Fruit fly (Drosophila melanogaster) whole organism, embryonic: ENCODE measurements around the gene CG14006.

Source experiments
- CG10366 ChIP-seq: fragments of 200-800 bp; sonication (Bioruptor generic); IDR thresholded peaks from 2 replicates; pipeline ENCODE4 v1.3.6; 2022; ENCODE audit warnings: missing biosample characterization, missing genetic modification characterization
- CG11085 ChIP-seq: fragments of 200-800 bp; sonication (Bioruptor generic); IDR thresholded peaks from 2 replicates; pipeline ENCODE4 v1.3.6; 2022; ENCODE audit warnings: missing biosample characterization, missing genetic modification characterization
- CG11093 ChIP-seq: fragments of 200-800 bp; sonication (Bioruptor generic); IDR thresholded peaks from 3 replicates; pipeline ENCODE4 v1.3.6; 2022; ENCODE audit warnings: missing biosample characterization, missing genetic modification characterization
- CG11723 ChIP-seq: fragments of 200-800 bp; sonication (Bioruptor generic); optimal IDR thresholded peaks from 2 replicates; lab custom pipeline; 2017; ENCODE audit warnings: missing biosample characterization, mild to moderate bottlenecking, missing genetic modification characterization
- CG13296 ChIP-seq: fragments of 200-800 bp; sonication (Bioruptor generic); optimal IDR thresholded peaks from 3 replicates; lab custom pipeline; 2018; ENCODE audit warnings: missing biosample characterization, mild to moderate bottlenecking, missing genetic modification characterization
- CG17385 ChIP-seq: fragments of 200-800 bp; sonication (Bioruptor generic); optimal IDR thresholded peaks from 3 replicates; lab custom pipeline; 2018; ENCODE audit warnings: missing biosample characterization, mild to moderate bottlenecking, missing genetic modification characterization
- CG17612 ChIP-seq: fragments of 200-800 bp; sonication (Bioruptor generic); IDR thresholded peaks from 2 replicates; pipeline ENCODE4 v1.3.6; 2022; ENCODE audit warnings: missing biosample characterization, missing genetic modification characterization
- CG17829 ChIP-seq: fragments of 200-800 bp; optimal IDR thresholded peaks from 2 replicates; lab custom pipeline; 2019; ENCODE audit warnings: missing biosample characterization, mild to moderate bottlenecking, missing genetic modification characterization, moderate library complexity
- CG1792 ChIP-seq: fragments of 200-800 bp; sonication (Bioruptor generic); optimal IDR thresholded peaks from 2 replicates; lab custom pipeline; 2016; ENCODE audit warnings: missing biosample characterization, missing genetic modification characterization
- CG30020 ChIP-seq: fragments of 200-800 bp; optimal IDR thresholded peaks from 2 replicates; lab custom pipeline; 2019; ENCODE audit warnings: missing biosample characterization, mild to moderate bottlenecking, missing genetic modification characterization, moderate library complexity
- CG30403 ChIP-seq: fragments of 200-800 bp; sonication (Bioruptor generic); optimal IDR thresholded peaks from 3 replicates; lab custom pipeline; 2016; ENCODE audit warnings: missing biosample characterization, missing genetic modification characterization
- CG33213 ChIP-seq: fragments of 200-800 bp; sonication (Bioruptor generic); optimal IDR thresholded peaks from 3 replicates; lab custom pipeline; 2016; ENCODE audit warnings: missing biosample characterization, missing genetic modification characterization
- CG33557 ChIP-seq: fragments of 200-800 bp; sonication (Bioruptor generic); optimal IDR thresholded peaks from 2 replicates; lab custom pipeline; 2019; ENCODE audit warnings: missing biosample characterization, mild to moderate bottlenecking, missing genetic modification characterization, moderate library complexity
- CG3726 ChIP-seq: fragments of 200-800 bp; sonication (Bioruptor generic); IDR thresholded peaks from 3 replicates; pipeline ENCODE4, ENCODE4 v1.3.6; 2022; ENCODE audit warnings: missing biosample characterization, missing genetic modification characterization
- CG6175 ChIP-seq: fragments of 200-800 bp; sonication (Bioruptor generic); IDR thresholded peaks from 3 replicates; pipeline ENCODE4 v1.3.6; 2022; ENCODE audit warnings: missing biosample characterization, missing genetic modification characterization
- CG6272 ChIP-seq: fragments of 200-800 bp; sonication (Bioruptor generic); IDR thresholded peaks from 2 replicates; pipeline ENCODE4 v1.3.6; 2022; ENCODE audit warnings: missing biosample characterization, missing genetic modification characterization
- CG6791 ChIP-seq: fragments of 200-800 bp; sonication (Bioruptor generic); IDR thresholded peaks from 3 replicates; pipeline ENCODE4 v1.3.6; 2022; ENCODE audit warnings: missing biosample characterization, missing genetic modification characterization; ENCODE audit not compliant: partially characterized antibody
- CG8359 ChIP-seq: fragments of 200-800 bp; sonication (Bioruptor generic); optimal IDR thresholded peaks from 2 replicates; lab custom pipeline; 2017; ENCODE audit warnings: missing biosample characterization, mild to moderate bottlenecking, missing genetic modification characterization, borderline replicate concordance
- CG9797 ChIP-seq: fragments of 200-800 bp; sonication (Bioruptor generic); optimal IDR thresholded peaks from 3 replicates; lab custom pipeline; 2018; ENCODE audit warnings: missing biosample characterization, mild to moderate bottlenecking, missing genetic modification characterization
- CG9817 ChIP-seq: fragments of 200-800 bp; sonication (Bioruptor generic); optimal IDR thresholded peaks from 2 replicates; lab custom pipeline; 2018; ENCODE audit warnings: missing biosample characterization, mild to moderate bottlenecking, missing genetic modification characterization, moderate library complexity
- CHES-1-like ChIP-seq: fragments of 200-800 bp; sonication (Bioruptor generic); optimal IDR thresholded peaks from 2 replicates; lab custom pipeline; 2016; ENCODE audit warnings: missing biosample characterization, missing genetic modification characterization
- D19A ChIP-seq: fragments of 200-800 bp; optimal IDR thresholded peaks from 3 replicates; lab custom pipeline; 2019; ENCODE audit warnings: missing biosample characterization, mild to moderate bottlenecking, missing genetic modification characterization, moderate library complexity
- Dref ChIP-seq: fragments of 200-800 bp; sonication (Bioruptor generic); IDR thresholded peaks from 2 replicates; pipeline ENCODE4 v1.3.6; 2022; ENCODE audit warnings: missing biosample characterization, missing genetic modification characterization
- Drgx ChIP-seq: fragments of 200-800 bp; sonication (Bioruptor generic); IDR thresholded peaks from 2 replicates; pipeline ENCODE4 v1.3.6; 2022; ENCODE audit warnings: missing biosample characterization, missing genetic modification characterization
- Hr39 ChIP-seq: fragments of >200 bp; optimal IDR thresholded peaks from 2 replicates; lab custom pipeline; 2017
- Mad ChIP-seq: fragments of 200-800 bp; sonication (Bioruptor generic); optimal IDR thresholded peaks from 2 replicates; lab custom pipeline; 2016; ENCODE audit warnings: missing biosample characterization, missing genetic modification characterization
- Max ChIP-seq: fragments of 200-800 bp; sonication (Bioruptor generic); optimal IDR thresholded peaks from 2 replicates; lab custom pipeline; 2016; ENCODE audit warnings: missing biosample characterization, mild to moderate bottlenecking, missing genetic modification characterization
- Med ChIP-seq: fragments of 200-800 bp; sonication (Bioruptor generic); peaks from one replicate; lab custom pipeline; 2016; ENCODE audit warnings: missing biosample characterization, missing genetic modification characterization, mild to moderate bottlenecking, inconsistent platforms, moderate library complexity
- Myb ChIP-seq: fragments of 200-800 bp; sonication (Bioruptor generic); optimal IDR thresholded peaks from 2 replicates; lab custom pipeline; 2016; ENCODE audit warnings: missing biosample characterization, missing genetic modification characterization
- NfI ChIP-seq: fragments of 200-800 bp; sonication (Bioruptor generic); optimal IDR thresholded peaks from 3 replicates; lab custom pipeline; 2018; ENCODE audit warnings: missing biosample characterization, mild to moderate bottlenecking, missing genetic modification characterization, moderate library complexity
- Opbp ChIP-seq: fragments of 200-800 bp; sonication (Bioruptor generic); IDR thresholded peaks from 3 replicates; pipeline ENCODE4 v1.3.6; 2022; ENCODE audit warnings: missing biosample characterization, missing genetic modification characterization; ENCODE audit not compliant: partially characterized antibody
- Pdp1 ChIP-seq, 2 experiments: fragments of 200-800 bp; sonication (Bioruptor generic); optimal IDR thresholded peaks; 3 replicates each; lab custom pipeline; 2016; ENCODE audit warnings: missing biosample characterization in 2 of 2, missing genetic modification characterization in 2 of 2, mild to moderate bottlenecking in 1 of 2, moderate library complexity in 1 of 2
- ab ChIP-seq: fragments of 200-800 bp; sonication (Bioruptor generic); optimal IDR thresholded peaks from 2 replicates; lab custom pipeline; 2016; ENCODE audit warnings: missing biosample characterization, missing genetic modification characterization
- cato ChIP-seq: fragments of 200-800 bp; sonication (Bioruptor generic); optimal IDR thresholded peaks from 2 replicates; lab custom pipeline; 2016; ENCODE audit warnings: missing biosample characterization, missing genetic modification characterization, borderline replicate concordance
- ems ChIP-seq: fragments of 200-800 bp; sonication (Bioruptor generic); optimal IDR thresholded peaks from 3 replicates; lab custom pipeline; 2016; ENCODE audit warnings: missing biosample characterization, missing genetic modification characterization
- her ChIP-seq: fragments of 200-800 bp; sonication (Bioruptor generic); optimal IDR thresholded peaks from 2 replicates; lab custom pipeline; 2016; ENCODE audit warnings: missing biosample characterization, missing genetic modification characterization
- hkb ChIP-seq, 2 experiments: fragments of 200-800 bp in 1 of 2; fragments of >200 bp in 1 of 2; sonication (Bioruptor generic) in 1 of 2; IDR thresholded peaks in 1 of 2; optimal IDR thresholded peaks in 1 of 2; 2 replicates each; pipeline versions ENCODE4 v1.3.6 to Lab custom; 2017 to 2022; ENCODE audit warnings: missing biosample characterization in 1 of 2, missing genetic modification characterization in 1 of 2
- hth ChIP-seq: fragments of >200 bp; optimal IDR thresholded peaks from 2 replicates; lab custom pipeline; 2017; ENCODE audit warnings: inconsistent platforms
- lmd ChIP-seq: fragments of 200-800 bp; sonication (Bioruptor generic); IDR thresholded peaks from 2 replicates; pipeline ENCODE4 v1.3.6; 2022; ENCODE audit warnings: missing biosample characterization, missing genetic modification characterization
- mirr ChIP-seq: fragments of 200-800 bp; sonication (Bioruptor generic); optimal IDR thresholded peaks from 3 replicates; lab custom pipeline; 2018; ENCODE audit warnings: missing biosample characterization, mild to moderate bottlenecking, missing genetic modification characterization
- phol ChIP-seq: fragments of 200-800 bp; sonication (Bioruptor generic); optimal IDR thresholded peaks from 3 replicates; lab custom pipeline; 2018; ENCODE audit warnings: missing biosample characterization, mild to moderate bottlenecking, missing genetic modification characterization, moderate library complexity
- pnt ChIP-seq: fragments of 200-800 bp; sonication (Bioruptor generic); optimal IDR thresholded peaks from 3 replicates; lab custom pipeline; 2016; ENCODE audit warnings: missing biosample characterization, missing genetic modification characterization
- psq ChIP-seq: fragments of 200-800 bp; sonication (Bioruptor generic); optimal IDR thresholded peaks from 2 replicates; lab custom pipeline; 2017; ENCODE audit warnings: missing biosample characterization, missing genetic modification characterization
- seq ChIP-seq: fragments of 200-800 bp; sonication (Bioruptor generic); IDR thresholded peaks from 2 replicates; pipeline ENCODE4 v1.3.6; 2022; ENCODE audit warnings: missing biosample characterization, missing genetic modification characterization
- shn ChIP-seq: fragments of 200-800 bp; sonication (Bioruptor generic); optimal IDR thresholded peaks from 3 replicates; lab custom pipeline; 2016; ENCODE audit warnings: missing biosample characterization, missing genetic modification characterization
- sima ChIP-seq: fragments of 200-800 bp; sonication (Bioruptor generic); optimal IDR thresholded peaks from 2 replicates; lab custom pipeline; 2016; ENCODE audit warnings: missing biosample characterization, missing genetic modification characterization
- slbo ChIP-seq: fragments of 200-800 bp; sonication (Bioruptor generic); IDR thresholded peaks from 2 replicates; pipeline ENCODE4 v1.3.6; 2022; ENCODE audit warnings: missing biosample characterization, missing genetic modification characterization
- sqz ChIP-seq: fragments of 200-800 bp; sonication (Bioruptor generic); optimal IDR thresholded peaks from 3 replicates; lab custom pipeline; 2018; ENCODE audit warnings: missing biosample characterization, mild to moderate bottlenecking, missing genetic modification characterization
- stc ChIP-seq: fragments of 200-800 bp; sonication (Bioruptor generic); IDR thresholded peaks from 2 replicates; pipeline ENCODE4 v1.3.6; 2022; ENCODE audit warnings: missing biosample characterization, missing genetic modification characterization
- tna ChIP-seq: fragments of 200-800 bp; sonication (Bioruptor generic); IDR thresholded peaks from 2 replicates; pipeline ENCODE4 v1.3.6; 2022; ENCODE audit warnings: missing biosample characterization, missing genetic modification characterization; ENCODE audit not compliant: partially characterized antibody
- usp ChIP-seq: fragments of >200 bp; optimal IDR thresholded peaks from 2 replicates; lab custom pipeline; 2017; ENCODE audit warnings: missing biosample characterization, missing genetic modification characterization
- yki ChIP-seq: fragments of >200 bp; optimal IDR thresholded peaks from 3 replicates; lab custom pipeline; 2018

The CG14006 gene

DNA sequence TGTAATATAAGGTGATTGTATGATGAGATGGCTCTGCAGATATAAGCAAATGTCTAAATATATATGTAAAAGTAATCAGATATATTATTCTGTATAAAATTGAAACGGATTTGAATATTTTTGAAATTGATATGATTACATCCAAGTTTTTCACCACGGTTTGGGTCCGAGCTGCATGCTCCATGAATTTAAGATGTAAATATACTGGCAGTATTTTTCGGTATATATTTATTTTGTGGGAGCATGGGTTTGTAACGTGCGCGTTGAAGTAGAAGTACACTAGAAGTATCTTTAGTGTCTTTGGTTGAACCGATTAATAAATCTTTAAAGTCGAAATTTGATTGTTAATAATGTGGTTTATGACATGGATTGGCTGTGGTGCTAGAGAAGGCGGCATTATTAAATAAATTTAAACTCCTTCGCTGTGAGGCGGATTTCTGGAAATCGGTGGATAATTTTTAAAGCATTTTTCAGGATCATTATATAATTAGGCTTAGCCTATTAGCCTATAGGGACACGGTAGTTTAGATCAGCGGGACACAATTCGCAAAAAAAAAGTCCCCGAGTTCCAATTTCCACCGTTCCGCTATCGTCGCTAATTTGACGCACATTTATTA, 4.6 kb downstream of the CG14006 start (continued):
- TF ChIP-seq CG30403 (GFP tag; lab: Kevin White, UChicago) (no peak), Myb (peak; percentile 83), CG9797 (GFP tag; lab: Kevin White, UChicago) (no peak), CG13296 (no peak), CG8359 (GFP tag; lab: Kevin White, UChicago) (no peak), hth (no peak), Max (no peak), psq (no peak), seq (no peak), CG17829 (no peak), Dref (peak; percentile 48), Drgx (GFP tag; lab: Robert Waterston, UW) (0 out of 2 replicates have a peak, but pooled peaks have one; percentile 30), pnt (no peak), mirr (GFP tag; lab: Kevin White, UChicago) (no peak), CG33213 (GFP tag; lab: Kevin White, UChicago) (no peak), CHES-1-like (GFP tag; lab: Kevin White, UChicago) (no peak), CG9817 (tag; lab: Kevin White, UChicago) (no peak), lmd (GFP tag; lab: Robert Waterston, UW) (no peak), Med (GFP tag; lab: Kevin White, UChicago) (peak; percentile 68), Pdp1 (GFP tag; optimal IDR thresholded peaks at IDR 0.05; lab: Kevin White, UChicago) (peak in 1 of 2 experiments; percentile 52), CG11093 (no peak), shn (GFP tag; lab: Kevin White, UChicago) (no peak), slbo (GFP tag; lab: Robert Waterston, UW) (peak; percentile 30), CG3726 (GFP tag; lab: Robert Waterston, UW) (no peak), CG6175 (no peak), usp (GFP tag; lab: Kevin White, UChicago) (no peak), CG11085 (GFP tag; lab: Robert Waterston, UW) (no peak), her (GFP tag; lab: Kevin White, UChicago) (no peak), CG6791 (GFP tag; lab: Robert Waterston, UW) (peak; percentile 50; the same call in 2 of the 3 replicates), CG6272 (GFP tag; lab: Robert Waterston, UW) (no peak), Opbp (GFP tag; lab: Robert Waterston, UW) (peak; percentile 55), yki (lab: Kevin White, UChicago) (no peak), ab (no peak), sqz (GFP tag; lab: Kevin White, UChicago) (no peak), Hr39 (lab: Kevin White, UChicago) (no peak), CG33557 (GFP tag; lab: Kevin White, UChicago) (no peak), ems (no peak), CG11723 (no peak), CG10366 (GFP tag; lab: Robert Waterston, UW) (no peak), phol (no peak), tna (GFP tag; lab: Robert Waterston, UW) (no peak), D19A (tag; lab: Kevin White, UChicago) (peak; percentile 15), stc (no peak), CG17612 (GFP tag; lab: Robert Waterston, UW) (no peak), CG1792 (no peak), CG17385 (GFP tag; lab: Kevin White, UChicago) (no peak), Mad (GFP tag; lab: Kevin White, UChicago) (no peak), cato (GFP tag; lab: Kevin White, UChicago) (no peak), hkb (optimal IDR thresholded peaks at IDR 0.05; lab: Kevin White, UChicago) (no peak), hkb (GFP tag; IDR thresholded peaks at IDR 0.05; lab: Robert Waterston, UW) (no peak), NfI (GFP tag; lab: Kevin White, UChicago) (no peak), CG30020 (no peak), sima (GFP tag; lab: Kevin White, UChicago) (no peak)
